Worm (Caenorhabditis elegans) whole organism, early embryonic: ENCODE results near the gene F42A6.1.
"Not testable (repeated sequence)": the region's sequence is repeated elsewhere in the genome, so short reads cannot be mapped to it uniquely, and the experiment has no call there.

Experiments used
- B0310.2 ChIP-seq: sonication (generic microtip); optimal IDR thresholded peaks from 2 replicates; lab custom pipeline; 2016; ENCODE audit warnings: mild to moderate bottlenecking, missing genetic modification characterization, missing compliant biosample characterization
- F13C5.2 ChIP-seq: sonication (generic microtip); optimal IDR thresholded peaks from 2 replicates; lab custom pipeline; 2017; ENCODE audit warnings: mild to moderate bottlenecking, missing genetic modification characterization, inconsistent platforms, missing compliant biosample characterization
- aly-1 ChIP-seq: sonication (generic microtip); optimal IDR thresholded peaks from 2 replicates; lab custom pipeline; 2016; ENCODE audit warnings: missing genetic modification characterization, missing compliant biosample characterization
- ama-1 ChIP-seq: fragments of 150-350 bp; optimal IDR thresholded peaks from 2 replicates; lab custom pipeline; 2014
- ceh-13 ChIP-seq: fragments of 200-800 bp; sonication (Bioruptor generic); optimal IDR thresholded peaks from 2 replicates; lab custom pipeline; 2018; ENCODE audit warnings: mild to moderate bottlenecking, missing genetic modification characterization, missing compliant biosample characterization
- ceh-36 ChIP-seq: sonication (generic microtip); optimal IDR thresholded peaks from 2 replicates; lab custom pipeline; 2016; ENCODE audit warnings: missing genetic modification characterization, inconsistent platforms, missing compliant biosample characterization
- ets-7 ChIP-seq: sonication (generic microtip); optimal IDR thresholded peaks from 2 replicates; lab custom pipeline; 2016; ENCODE audit warnings: missing genotype, missing genetic modification characterization, missing compliant biosample characterization
- flt-1 ChIP-seq: fragments of 200-800 bp; sonication (Bioruptor generic); IDR thresholded peaks from 2 replicates; pipeline ENCODE4 v1.3.6; 2022; ENCODE audit warnings: missing genetic modification characterization, missing compliant biosample characterization
- hmbx-1 ChIP-seq: sonication (generic microtip); optimal IDR thresholded peaks from 2 replicates; lab custom pipeline; 2016; ENCODE audit warnings: mild to moderate bottlenecking, missing genetic modification characterization, missing compliant biosample characterization
- hmg-4 ChIP-seq: fragments of 200-800 bp; sonication (Bioruptor generic); optimal IDR thresholded peaks from 2 replicates; lab custom pipeline; 2018; ENCODE audit warnings: mild to moderate bottlenecking, missing genetic modification characterization, missing compliant biosample characterization
- hnd-1 ChIP-seq: sonication (generic microtip); optimal IDR thresholded peaks from 2 replicates; lab custom pipeline; 2016; ENCODE audit warnings: missing genetic modification characterization, missing compliant biosample characterization
- pes-1 ChIP-seq: fragments of 200-800 bp; sonication (Bioruptor generic); IDR thresholded peaks from 2 replicates; pipeline ENCODE4 v1.3.6; 2022; ENCODE audit warnings: missing genetic modification reagents, missing genetic modification characterization, missing compliant biosample characterization
- scrt-1 ChIP-seq: fragments of 200-800 bp; sonication (Bioruptor generic); IDR thresholded peaks from 2 replicates; pipeline ENCODE4 v1.3.6; 2022; ENCODE audit warnings: missing genetic modification characterization, missing compliant biosample characterization
- sea-1 ChIP-seq: fragments of 200-800 bp; sonication (Bioruptor generic); conservative IDR thresholded peaks from 2 replicates; pipeline ENCODE4 v1.3.6; 2022; ENCODE audit warnings: missing genetic modification characterization, missing compliant biosample characterization
- tbx-11 ChIP-seq: fragments of 200-800 bp; sonication (Bioruptor generic); IDR thresholded peaks from 2 replicates; pipeline ENCODE4 v1.3.6; 2022; ENCODE audit warnings: missing genetic modification characterization, missing compliant biosample characterization
- tbx-37 ChIP-seq: fragments of 200-800 bp; sonication (Bioruptor generic); conservative IDR thresholded peaks from 2 replicates; pipeline ENCODE4 v1.3.6; 2022; ENCODE audit warnings: missing genetic modification reagents, missing genetic modification characterization, missing compliant biosample characterization
- tra-4 ChIP-seq: sonication (generic microtip); optimal IDR thresholded peaks from 2 replicates; lab custom pipeline; 2017; ENCODE audit warnings: missing genetic modification characterization, missing compliant biosample characterization

Gene F42A6.1

DNA sequence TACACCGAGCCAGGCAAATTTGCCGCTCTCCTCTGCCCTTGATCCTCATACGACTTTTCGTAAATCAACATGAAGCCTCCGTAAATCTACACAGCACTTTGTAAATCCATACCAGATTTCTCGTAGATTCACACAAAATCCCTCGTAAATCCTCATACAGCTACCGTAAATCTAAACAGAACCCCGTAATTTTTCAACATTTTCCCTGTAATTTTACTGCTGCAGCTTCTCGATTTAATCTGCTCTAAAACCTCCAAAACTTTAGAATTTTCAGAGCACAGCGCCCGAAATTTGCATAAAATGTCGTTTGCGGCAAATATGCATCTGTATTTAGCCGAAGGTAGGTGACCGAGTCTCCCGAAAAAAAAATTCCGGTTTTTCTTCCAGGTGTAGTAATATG, at the start of gene F42A6.1:
Gene F42A6.1 (plus strand): TSS at position 301 of the 400 bp plus-strand sequence.
- TF ChIP-seq B0310.2 (tag; lab: Kevin White, UChicago) = no peak
- no peak for TF ChIP-seq ama-1 (lab: Kevin White, UChicago)
- no peak for TF ChIP-seq tbx-11
- TF ChIP-seq hnd-1 (tag; lab: Kevin White, UChicago) = no peak
- TF ChIP-seq ceh-36 (tag; lab: Kevin White, UChicago) = no peak
- no peak for TF ChIP-seq tra-4
- TF ChIP-seq tbx-37 (GFP tag; lab: Robert Waterston, UW) = no peak

DNA sequence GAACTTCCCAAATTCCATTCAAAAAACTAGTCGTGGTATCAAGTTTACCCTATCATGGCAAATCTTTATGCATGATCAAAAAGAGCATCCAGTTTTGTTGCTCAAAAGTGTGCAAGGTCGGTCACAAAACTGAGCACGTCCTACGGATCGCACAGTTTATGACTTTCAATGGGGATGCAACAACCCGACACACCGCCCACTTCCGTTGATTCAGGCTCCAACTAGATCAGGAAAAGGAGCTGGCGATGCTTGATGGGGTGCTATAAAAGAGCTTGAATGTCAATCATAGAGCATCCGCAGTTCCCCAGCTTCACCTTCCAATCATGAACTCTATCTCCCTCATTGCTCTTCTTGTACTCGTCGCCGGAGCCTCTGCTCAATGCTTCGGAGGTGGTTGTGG, 49.3 kb upstream of the F42A6.1 start, which contains the start of gene W08E12.2:
Gene W08E12.2 (plus strand): TSS at position 301 of the 400 bp plus-strand sequence.
- TF ChIP-seq F13C5.2 (tag; lab: Kevin White, UChicago) = no peak
- TF ChIP-seq tbx-11 = no peak

DNA sequence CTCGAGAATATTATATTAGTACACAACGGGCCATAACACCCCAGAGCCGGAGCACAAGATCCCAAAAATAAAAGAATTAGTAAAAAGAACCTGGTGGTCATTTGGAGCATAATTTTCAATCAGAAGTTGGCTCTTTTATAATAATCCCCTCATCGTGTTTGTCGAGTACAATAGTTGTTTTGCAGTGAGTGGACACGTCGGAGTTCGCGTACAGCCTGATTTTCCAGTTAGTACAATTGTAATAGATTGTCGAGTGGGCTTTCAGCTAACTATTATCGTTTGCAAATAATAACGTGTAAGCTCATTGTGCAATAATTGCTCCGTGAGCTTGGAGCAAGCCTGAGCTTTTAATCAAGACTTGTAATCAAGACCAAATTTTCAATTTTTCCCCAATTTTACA, 47.4 kb upstream of the F42A6.1 start, which contains the start of gene W08E12.9:
Gene W08E12.9 (minus strand): TSS at position 101 of the 400 bp plus-strand sequence.
- TF ChIP-seq aly-1 (tag; lab: Kevin White, UChicago) (no peak), ama-1 (lab: Kevin White, UChicago) (no peak), B0310.2 (tag; lab: Kevin White, UChicago) (no peak), flt-1 (GFP tag; lab: Robert Waterston, UW) (no peak), hnd-1 (tag; lab: Kevin White, UChicago) (no peak)

- no peak for TF ChIP-seq ceh-13 (GFP tag; lab: Kevin White, UChicago)
- TF ChIP-seq hmg-4 = no peak
- no peak for TF ChIP-seq tbx-37 (GFP tag; lab: Robert Waterston, UW)
- TF ChIP-seq scrt-1 = no peak
These were observed 46.0 kb upstream of the F42A6.1 start for ce11 chrIV:3308885-3309284.

ce11 chrIV:3310662-3311219, 44.1 kb upstream of the F42A6.1 start:
- TF ChIP-seq aly-1 (tag; lab: Kevin White, UChicago) (no peak), ets-7 (tag; lab: Kevin White, UChicago) (no peak), tbx-37 (GFP tag; lab: Robert Waterston, UW) (no peak), ceh-13 (GFP tag; lab: Kevin White, UChicago) (no peak), hnd-1 (tag; lab: Kevin White, UChicago) (no peak), tra-4 (no peak), B0310.2 (tag; lab: Kevin White, UChicago) (no peak), hmg-4 (no peak), ceh-36 (tag; lab: Kevin White, UChicago) (no peak), pes-1 (GFP tag; lab: Robert Waterston, UW) (no peak), F13C5.2 (tag; lab: Kevin White, UChicago) (no peak), hmbx-1 (tag; lab: Kevin White, UChicago) (no peak)

DNA sequence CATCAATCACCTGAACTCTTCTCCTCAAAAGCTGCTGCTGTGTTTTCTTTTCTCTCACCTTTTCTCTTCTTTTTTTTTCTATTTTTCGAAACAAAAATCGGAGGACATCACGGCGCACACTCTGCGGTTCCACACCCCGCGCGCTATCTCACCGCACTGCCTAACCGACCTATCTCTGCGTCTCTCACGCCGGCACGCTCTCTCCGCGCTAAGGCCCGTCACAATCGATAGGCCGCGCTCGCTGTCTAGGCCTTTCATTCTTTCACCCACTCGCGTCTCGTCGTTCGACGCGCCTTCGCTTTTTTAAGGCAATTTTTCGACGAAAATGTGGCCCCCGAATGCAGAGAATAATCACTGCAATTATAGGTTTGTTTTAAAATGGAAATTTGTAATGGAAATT, 43.6 kb upstream of the F42A6.1 start, which contains the start of gene zip-11:
Gene zip-11 (plus strand): TSS at position 34 of the 400 bp plus-strand sequence.
- TF ChIP-seq ama-1 (lab: Kevin White, UChicago) (no peak), hmg-4 (peak; percentile 28)

DNA sequence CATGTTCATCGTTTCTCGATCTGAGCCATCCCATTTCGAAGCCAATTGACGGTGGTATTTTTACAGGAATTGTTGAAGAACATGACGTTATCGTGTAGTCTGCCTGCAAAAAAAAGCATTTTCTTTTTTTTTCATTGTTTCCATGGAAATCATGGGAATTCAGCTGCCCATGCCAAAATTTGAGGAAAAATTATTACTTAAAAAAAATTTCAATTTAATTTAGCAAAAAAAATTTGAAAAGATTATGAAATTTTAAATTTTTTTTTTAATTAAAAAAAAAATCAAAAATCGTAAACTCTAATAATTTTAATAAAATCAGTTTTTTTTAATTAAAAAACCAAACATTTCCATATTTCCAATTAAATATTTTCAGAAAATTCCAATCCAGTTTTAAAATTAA, 23.1 kb upstream of the F42A6.1 start, which contains the start of gene F42A6.5:
Gene F42A6.5 (minus strand): TSS at position 101 of the 400 bp plus-strand sequence.
- not testable (repeated sequence) for TF ChIP-seq tra-4; flt-1 (GFP tag; lab: Robert Waterston, UW); ama-1 (lab: Kevin White, UChicago)

DNA sequence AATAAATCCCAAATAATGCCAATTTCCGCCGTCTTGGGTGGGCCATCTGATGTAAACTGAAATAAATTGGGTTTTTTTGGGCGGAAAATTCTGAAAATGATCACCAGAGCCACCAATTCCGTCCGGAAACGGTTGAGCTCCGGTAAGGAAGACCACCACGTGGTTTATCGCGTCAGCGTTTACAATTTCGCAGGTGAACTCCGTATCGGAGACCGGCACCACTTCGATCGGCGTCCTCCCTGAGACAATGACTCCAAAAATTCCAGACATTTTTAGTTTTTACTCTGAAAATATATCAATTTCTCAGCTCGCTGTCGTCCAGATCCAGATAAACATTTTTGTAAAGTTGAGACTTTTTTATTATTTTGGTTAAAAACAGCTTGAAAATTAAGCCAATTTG, 18.3 kb upstream of the F42A6.1 start, which contains the start of gene F42A6.6:
Gene F42A6.6 (minus strand): TSS at position 289 of the 400 bp plus-strand sequence.
- 0 out of 2 replicates have a peak, but pooled peaks have one; percentile 50 for TF ChIP-seq tbx-11
- TF ChIP-seq hmbx-1 (tag; lab: Kevin White, UChicago) = no peak
- no peak for TF ChIP-seq ceh-13 (GFP tag; lab: Kevin White, UChicago)
- TF ChIP-seq hmg-4 = peak; percentile 4
- TF ChIP-seq B0310.2 (tag; lab: Kevin White, UChicago) = no peak
- no peak for TF ChIP-seq hnd-1 (tag; lab: Kevin White, UChicago)
- TF ChIP-seq ets-7 (tag; lab: Kevin White, UChicago) = no peak
- TF ChIP-seq pes-1 (GFP tag; lab: Robert Waterston, UW) = no peak
- TF ChIP-seq flt-1 (GFP tag; lab: Robert Waterston, UW) = no peak
- peak; percentile 94 for TF ChIP-seq ama-1 (lab: Kevin White, UChicago)
- peak; percentile 15 for TF ChIP-seq ceh-36 (tag; lab: Kevin White, UChicago)
- TF ChIP-seq F13C5.2 (tag; lab: Kevin White, UChicago) = no peak
- TF ChIP-seq tbx-37 (GFP tag; lab: Robert Waterston, UW) = no peak
- 0 out of 2 replicates have a peak, but pooled peaks have one; percentile 49 for TF ChIP-seq scrt-1
- no peak for TF ChIP-seq tra-4
- TF ChIP-seq aly-1 (tag; lab: Kevin White, UChicago) = no peak
- TF ChIP-seq sea-1 (GFP tag; lab: Robert Waterston, UW) = no peak

DNA sequence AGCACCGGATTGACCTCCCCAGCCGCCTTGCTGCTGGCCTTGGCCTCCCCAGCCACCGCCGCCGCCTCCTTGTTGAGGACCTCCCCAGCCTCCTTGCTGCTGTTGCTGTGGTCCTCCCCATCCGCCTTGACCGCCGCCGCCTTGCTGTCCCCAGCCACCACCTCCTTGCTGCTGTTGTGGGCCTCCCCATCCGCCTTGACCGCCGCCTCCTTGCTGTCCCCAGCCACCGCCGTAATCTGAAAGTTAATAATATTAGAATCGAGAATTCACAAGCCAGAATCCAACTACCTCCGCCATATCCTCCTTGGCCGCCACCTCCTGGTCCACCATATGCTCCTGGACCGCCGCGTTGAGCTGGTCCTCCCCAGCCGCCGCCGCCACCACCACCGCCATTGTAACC, 17.6 kb upstream of the F42A6.1 start:
- TF ChIP-seq ceh-36 (tag; lab: Kevin White, UChicago) (no peak), sea-1 (GFP tag; lab: Robert Waterston, UW) (peak; percentile 31; the same call in 1 of the 2 replicates), ceh-13 (GFP tag; lab: Kevin White, UChicago) (no peak), scrt-1 (0 out of 2 replicates have a peak, but pooled peaks have one; percentile 55), ama-1 (lab: Kevin White, UChicago) (no peak), aly-1 (tag; lab: Kevin White, UChicago) (no peak), flt-1 (GFP tag; lab: Robert Waterston, UW) (no peak), hmg-4 (peak; percentile 76), hnd-1 (tag; lab: Kevin White, UChicago) (no peak), hmbx-1 (tag; lab: Kevin White, UChicago) (no peak), tbx-37 (GFP tag; lab: Robert Waterston, UW) (no peak), F13C5.2 (tag; lab: Kevin White, UChicago) (no peak), tra-4 (no peak), ets-7 (tag; lab: Kevin White, UChicago) (no peak), B0310.2 (tag; lab: Kevin White, UChicago) (no peak), pes-1 (GFP tag; lab: Robert Waterston, UW) (peak; percentile 25; the same call in 1 of the 2 replicates), tbx-11 (0 out of 2 replicates have a peak, but pooled peaks have one; percentile 55)
